Worm (Caenorhabditis elegans) whole organism, young adult: ENCODE results near the gene C09G1.4.

Experiments used
- B0261.1 ChIP-seq: sonication (generic microtip); optimal IDR thresholded peaks from 2 replicates; lab custom pipeline; 2016; ENCODE audit warnings: mild to moderate bottlenecking, missing genetic modification characterization, moderate library complexity, missing compliant biosample characterization
- D2030.7 ChIP-seq: fragments of 200-800 bp; sonication (Bioruptor generic); IDR thresholded peaks from 2 replicates; pipeline ENCODE4 v1.3.6; 2022; ENCODE audit warnings: missing genetic modification reagents, missing genetic modification characterization, missing compliant biosample characterization
- F23B12.7 ChIP-seq: sonication (generic microtip); optimal IDR thresholded peaks from 2 replicates; lab custom pipeline; 2017; ENCODE audit warnings: missing genetic modification characterization, mild to moderate bottlenecking, missing compliant biosample characterization, antibody characterized with exemption, moderate library complexity; ENCODE audit not compliant: insufficient read depth
- F49E8.2 ChIP-seq: sonication (generic microtip); optimal IDR thresholded peaks from 3 replicates; lab custom pipeline; 2017; ENCODE audit warnings: missing genetic modification characterization, mild to moderate bottlenecking, missing compliant biosample characterization, antibody characterized with exemption, moderate library complexity; ENCODE audit not compliant: insufficient read depth
- F57C9.4 ChIP-seq: sonication (generic microtip); optimal IDR thresholded peaks from 2 replicates; lab custom pipeline; 2017; ENCODE audit warnings: mild to moderate bottlenecking, missing genetic modification characterization, missing compliant biosample characterization
- K11D2.4 ChIP-seq: fragments of 200-800 bp; sonication (Bioruptor generic); IDR thresholded peaks from 2 replicates; pipeline ENCODE4 v1.3.6; 2022; ENCODE audit warnings: missing genetic modification reagents, missing genetic modification characterization, missing compliant biosample characterization
- K12H6.12 ChIP-seq: fragments of 200-800 bp; sonication (Bioruptor generic); optimal IDR thresholded peaks from 2 replicates; lab custom pipeline; 2018; ENCODE audit warnings: mild to moderate bottlenecking, missing genetic modification characterization, missing compliant biosample characterization
- ZK185.1 ChIP-seq: sonication (generic microtip); optimal IDR thresholded peaks from 2 replicates; lab custom pipeline; 2016; ENCODE audit warnings: mild to moderate bottlenecking, missing genetic modification characterization, missing compliant biosample characterization; ENCODE audit not compliant: poor library complexity, severe bottlenecking
- atf-7 ChIP-seq: sonication (generic microtip); optimal IDR thresholded peaks from 2 replicates; lab custom pipeline; 2017; ENCODE audit warnings: mild to moderate bottlenecking, missing genetic modification characterization, missing compliant biosample characterization
- bed-2 ChIP-seq: fragments of 200-800 bp; sonication (Bioruptor generic); IDR thresholded peaks from 2 replicates; pipeline ENCODE4 v1.3.6; 2022; ENCODE audit warnings: missing genetic modification reagents, missing genetic modification characterization, missing compliant biosample characterization
- cebp-1 ChIP-seq, 2 experiments: fragments of 200-800 bp in 1 of 2; sonication (Bioruptor generic) in 1 of 2; sonication (generic microtip) in 1 of 2; IDR thresholded peaks in 1 of 2; optimal IDR thresholded peaks in 1 of 2; 2 replicates each; pipeline versions ENCODE4 v1.3.6 to Lab custom; 2017 to 2022; ENCODE audit warnings: missing compliant biosample characterization in 2 of 2, missing genetic modification characterization in 2 of 2, mild to moderate bottlenecking in 1 of 2, missing genetic modification reagents in 1 of 2, moderate library complexity in 1 of 2
- ceh-27 ChIP-seq: fragments of 200-800 bp; sonication (Bioruptor generic); optimal IDR thresholded peaks from 2 replicates; lab custom pipeline; 2018; ENCODE audit warnings: mild to moderate bottlenecking, missing genetic modification characterization, moderate library complexity, missing compliant biosample characterization
- chd-7 ChIP-seq: sonication (generic microtip); optimal IDR thresholded peaks from 2 replicates; lab custom pipeline; 2016; ENCODE audit warnings: mild to moderate bottlenecking, missing genetic modification characterization, moderate library complexity, missing compliant biosample characterization
- dpff-1 ChIP-seq: sonication (generic microtip); optimal IDR thresholded peaks from 2 replicates; lab custom pipeline; 2017; ENCODE audit warnings: mild to moderate bottlenecking, missing genetic modification characterization, missing compliant biosample characterization
- egl-18 ChIP-seq: fragments of 200-800 bp; sonication (Bioruptor generic); IDR thresholded peaks from 2 replicates; pipeline ENCODE4 v1.3.6; 2022; ENCODE audit warnings: missing genetic modification reagents, missing genetic modification characterization, missing compliant biosample characterization
- egrh-3 ChIP-seq: fragments of 200-800 bp; sonication (Bioruptor generic); IDR thresholded peaks from 2 replicates; pipeline ENCODE4 v1.3.6; 2022; ENCODE audit warnings: missing genetic modification reagents, missing genetic modification characterization, missing compliant biosample characterization
- ets-4 ChIP-seq: fragments of 200-800 bp; sonication (Bioruptor generic); optimal IDR thresholded peaks from 2 replicates; lab custom pipeline; 2018; ENCODE audit warnings: mild to moderate bottlenecking, missing genetic modification characterization, missing compliant biosample characterization
- gei-17 ChIP-seq: fragments of 200-800 bp; sonication (Bioruptor generic); optimal IDR thresholded peaks from 2 replicates; lab custom pipeline; 2018; ENCODE audit warnings: mild to moderate bottlenecking, missing genetic modification characterization, missing compliant biosample characterization
- hmg-1.2 ChIP-seq: fragments of 200-800 bp; sonication (Bioruptor generic); IDR thresholded peaks from 2 replicates; pipeline ENCODE4 v1.3.6; 2022; ENCODE audit warnings: missing genetic modification reagents, missing genetic modification characterization, missing compliant biosample characterization
- hrde-1 ChIP-seq: sonication (generic microtip); optimal IDR thresholded peaks from 2 replicates; lab custom pipeline; 2016; ENCODE audit warnings: missing genetic modification characterization, mild to moderate bottlenecking, missing compliant biosample characterization, moderate library complexity, missing genotype, missing genetic modification reagents, borderline replicate concordance
- let-526 ChIP-seq: fragments of 200-800 bp; sonication (Bioruptor generic); IDR thresholded peaks from 2 replicates; pipeline ENCODE4 v1.3.6; 2022; ENCODE audit warnings: missing genetic modification reagents, missing genetic modification characterization, missing compliant biosample characterization
- lin-26 ChIP-seq: fragments of 200-800 bp; sonication (Bioruptor generic); IDR thresholded peaks from 2 replicates; pipeline ENCODE4 v1.3.6; 2022; ENCODE audit warnings: missing genetic modification reagents, missing genetic modification characterization, missing compliant biosample characterization
- lin-35 ChIP-seq, 3 experiments: fragments of 150-350 bp in 2 of 3; sonication (generic microtip) in 1 of 3; optimal IDR thresholded peaks; 2 replicates each; lab custom pipeline; 2014 to 2018; ENCODE audit warnings: missing biosample characterization in 3 of 3, missing genetic modification characterization in 3 of 3, missing genetic modification reagents in 3 of 3
- madf-8 ChIP-seq: fragments of 200-800 bp; sonication (Bioruptor generic); conservative IDR thresholded peaks from 2 replicates; pipeline ENCODE4 v1.3.6; 2022; ENCODE audit warnings: missing genetic modification reagents, missing genetic modification characterization, missing compliant biosample characterization
- mxl-1 ChIP-seq: sonication (generic microtip); optimal IDR thresholded peaks from 2 replicates; lab custom pipeline; 2016; ENCODE audit warnings: missing genetic modification characterization, missing compliant biosample characterization
- nfya-1 ChIP-seq: sonication (generic microtip); optimal IDR thresholded peaks from 2 replicates; lab custom pipeline; 2017; ENCODE audit warnings: antibody characterized with exemption, missing compliant biosample characterization, missing genetic modification characterization, borderline replicate concordance; ENCODE audit not compliant: insufficient read depth
- nfya-2 ChIP-seq: fragments of 200-800 bp; sonication (Bioruptor generic); IDR thresholded peaks from 2 replicates; pipeline ENCODE4 v1.3.6; 2022; ENCODE audit warnings: missing genetic modification reagents, missing genetic modification characterization, missing compliant biosample characterization
- nhr-179 ChIP-seq: sonication (generic microtip); optimal IDR thresholded peaks from 2 replicates; lab custom pipeline; 2016; ENCODE audit warnings: mild to moderate bottlenecking, missing genetic modification characterization, missing compliant biosample characterization
- pbrm-1 ChIP-seq: fragments of 200-800 bp; sonication (Bioruptor generic); IDR thresholded peaks from 2 replicates; pipeline ENCODE4 v1.3.6; 2022; ENCODE audit warnings: missing genetic modification reagents, missing genetic modification characterization, missing compliant biosample characterization
- rec-8 ChIP-seq, 2 experiments: sonication (generic microtip); optimal IDR thresholded peaks; 2 replicates each; lab custom pipeline; 2016; ENCODE audit warnings: mild to moderate bottlenecking in 2 of 2, missing genetic modification characterization in 2 of 2, missing genetic modification reagents in 2 of 2, missing genotype in 2 of 2, missing biosample characterization in 1 of 2, missing compliant biosample characterization in 1 of 2, moderate library complexity in 1 of 2
- tbp1 ChIP-seq: fragments of 200-800 bp; sonication (Bioruptor generic); optimal IDR thresholded peaks from 2 replicates; lab custom pipeline; 2018; ENCODE audit warnings: mild to moderate bottlenecking, missing genetic modification characterization, missing compliant biosample characterization
- tlf-1 ChIP-seq: fragments of 200-800 bp; sonication (Bioruptor generic); optimal IDR thresholded peaks from 2 replicates; lab custom pipeline; 2018; ENCODE audit warnings: mild to moderate bottlenecking, missing genetic modification characterization, missing compliant biosample characterization
- unc-62 ChIP-seq: fragments of 150-350 bp; optimal IDR thresholded peaks from 2 replicates; lab custom pipeline; 2014; ENCODE audit warnings: missing biosample characterization, missing genetic modification reagents, missing genetic modification characterization
- ztf-26 ChIP-seq: sonication (generic microtip); optimal IDR thresholded peaks from 2 replicates; lab custom pipeline; 2017; ENCODE audit warnings: missing genetic modification characterization, missing compliant biosample characterization
- ztf-6 ChIP-seq: fragments of 200-800 bp; sonication (Bioruptor generic); IDR thresholded peaks from 2 replicates; pipeline ENCODE4 v1.3.6; 2022; ENCODE audit warnings: missing genetic modification reagents, missing genetic modification characterization, missing compliant biosample characterization

The C09G1.4 gene

ce11 chrX:15983288-15983687 is 23.1 kb downstream of the C09G1.4 start:
- peak; percentile 95 for TF ChIP-seq gei-17 (GFP tag; lab: Kevin White, UChicago)
- TF ChIP-seq nfya-2: no peak
- TF ChIP-seq let-526 (GFP tag; lab: Robert Waterston, UW): no peak
- TF ChIP-seq B0261.1 (tag; lab: Kevin White, UChicago): peak; percentile 23
- TF ChIP-seq ztf-6 (GFP tag; lab: Robert Waterston, UW): no peak
- no peak for TF ChIP-seq hrde-1 (tag; lab: Kevin White, UChicago)
- TF ChIP-seq K12H6.12: peak; percentile 9
- peak; percentile 73 for TF ChIP-seq K11D2.4 (GFP tag; lab: Robert Waterston, UW)
- TF ChIP-seq hmg-1.2 (GFP tag; lab: Robert Waterston, UW): peak; percentile 35; the same call in 1 of the 2 replicates
- TF ChIP-seq madf-8 (GFP tag; lab: Robert Waterston, UW): no peak
- TF ChIP-seq cebp-1 (GFP tag; IDR thresholded peaks at IDR 0.05; lab: Robert Waterston, UW): peak; percentile 68; the same call in 1 of the 2 replicates
- no peak for TF ChIP-seq cebp-1 (tag; optimal IDR thresholded peaks at IDR 0.05; lab: Kevin White, UChicago)
- peak; percentile 43 for TF ChIP-seq atf-7 (tag; lab: Kevin White, UChicago)
- TF ChIP-seq lin-35 (GFP tag; optimal IDR thresholded peaks at IDR 0.05; lab: Kevin White, UChicago): peak in 1 of 3 experiments; percentile 83
- peak; percentile 33 for TF ChIP-seq ztf-26 (tag; lab: Kevin White, UChicago)
- TF ChIP-seq tlf-1 (GFP tag; lab: Kevin White, UChicago): peak; percentile 59
- no peak for TF ChIP-seq ceh-27
- TF ChIP-seq ZK185.1 (tag; lab: Kevin White, UChicago): peak; percentile 73
- no peak for TF ChIP-seq bed-2 (GFP tag; lab: Robert Waterston, UW)
- peak; percentile 50 for TF ChIP-seq F23B12.7 (tag; lab: Kevin White, UChicago)
- TF ChIP-seq tbp1 (GFP tag; lab: Kevin White, UChicago): peak; percentile 42

DNA sequence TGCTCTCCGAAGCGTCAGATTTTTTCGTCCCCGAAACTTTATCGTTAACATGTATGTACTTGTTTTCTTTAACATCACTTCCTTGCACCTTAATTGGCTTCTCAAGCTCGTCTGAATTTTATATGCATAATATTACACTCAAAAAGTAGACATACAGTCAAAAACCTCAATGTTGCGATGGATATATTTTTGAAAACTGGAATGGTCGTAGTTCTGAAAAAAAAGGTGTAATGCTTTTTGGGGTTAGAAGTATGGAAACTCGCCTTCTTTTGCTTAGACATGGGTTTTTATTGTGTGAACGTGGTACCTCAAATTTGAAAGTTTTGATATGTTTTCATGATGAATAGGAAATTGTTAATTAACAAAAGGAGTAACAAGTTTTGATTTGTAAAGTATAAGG is 23.8 kb downstream of the C09G1.4 start, which contains the start of gene C09G1.2:
TSS of gene C09G1.2 (minus strand) at position 101 of the 400 bp plus-strand sequence.
- TF ChIP-seq F49E8.2 (tag; lab: Kevin White, UChicago) (no peak), unc-62 (GFP tag; lab: Kevin White, UChicago) (no peak), mxl-1 (tag; lab: Kevin White, UChicago) (no peak), D2030.7 (GFP tag; lab: Robert Waterston, UW) (no peak)

DNA sequence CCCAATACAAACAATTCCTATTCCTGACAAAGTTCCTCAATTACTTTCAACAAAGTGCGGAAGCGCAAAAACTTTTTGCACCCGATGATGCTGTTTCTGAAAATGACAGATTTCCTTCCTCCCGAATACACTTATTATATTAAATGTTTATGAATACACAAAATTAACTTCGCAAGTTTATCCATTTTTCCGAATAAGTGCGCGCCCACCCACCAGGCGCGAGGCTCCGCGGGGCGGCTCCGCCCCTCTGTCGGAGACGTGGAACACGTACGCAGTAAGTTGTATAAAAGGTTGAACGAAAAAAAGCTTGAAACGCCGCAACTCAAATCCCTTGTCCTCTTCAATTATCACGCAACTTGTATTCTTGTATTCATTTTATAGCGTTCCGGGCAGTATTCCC is 47.7 kb downstream of the C09G1.4 start, which contains the start of gene C09G1.5:
TSS of gene C09G1.5 (plus strand) at position 301 of the 400 bp plus-strand sequence.
- no peak for TF ChIP-seq dpff-1 (tag; lab: Kevin White, UChicago)
- TF ChIP-seq ets-4: no peak
- no peak for TF ChIP-seq B0261.1 (tag; lab: Kevin White, UChicago)
- TF ChIP-seq pbrm-1 (GFP tag; lab: Robert Waterston, UW): no peak
- no peak for TF ChIP-seq rec-8 (tag; optimal IDR thresholded peaks at IDR 0.05; lab: Kevin White, UChicago)
- no peak for TF ChIP-seq egl-18 (GFP tag; lab: Robert Waterston, UW)
- TF ChIP-seq ztf-6 (GFP tag; lab: Robert Waterston, UW): no peak
- no peak for TF ChIP-seq F57C9.4
- no peak for TF ChIP-seq chd-7 (tag; lab: Kevin White, UChicago)
- no peak for TF ChIP-seq let-526 (GFP tag; lab: Robert Waterston, UW)
- no peak for TF ChIP-seq egrh-3 (GFP tag; lab: Robert Waterston, UW)
- TF ChIP-seq lin-26: no peak
- TF ChIP-seq lin-35 (GFP tag; optimal IDR thresholded peaks at IDR 0.05; lab: Kevin White, UChicago): no peak
- no peak for TF ChIP-seq nfya-1 (tag; lab: Kevin White, UChicago)
- no peak for TF ChIP-seq nhr-179 (tag; lab: Kevin White, UChicago)
- TF ChIP-seq K12H6.12: no peak
